Worm (Caenorhabditis elegans) whole organism, L3 larva: ENCODE data around the gene F58F6.5.

Experiments
- ceh-16 ChIP-seq: sonication (generic microtip); optimal IDR thresholded peaks from 2 replicates; lab custom pipeline; 2017; ENCODE audit warnings: missing biosample characterization, missing genetic modification characterization
- egl-27 ChIP-seq: sonication (generic microtip); optimal IDR thresholded peaks from 4 replicates; lab custom pipeline; 2017; ENCODE audit warnings: missing biosample characterization, missing genetic modification reagents, missing genetic modification characterization
- elt-3 ChIP-seq, 3 experiments: fragments of 150-350 bp in 1 of 3; sonication (generic microtip) in 2 of 3; optimal IDR thresholded peaks; 2 replicates in 2 of 3; 4 replicates in 1 of 3; lab custom pipeline; 2014 to 2017; ENCODE audit warnings: missing biosample characterization in 3 of 3, missing genetic modification characterization in 3 of 3
- mdl-1 ChIP-seq: fragments of 150-350 bp; optimal IDR thresholded peaks from 2 replicates; lab custom pipeline; 2014; ENCODE audit warnings: missing biosample characterization, missing genetic modification characterization
- nhr-12 ChIP-seq: fragments of 150-350 bp; optimal IDR thresholded peaks from 2 replicates; lab custom pipeline; 2014; ENCODE audit warnings: missing biosample characterization, missing genetic modification characterization
- nhr-237 ChIP-seq: fragments of 150-350 bp; optimal IDR thresholded peaks from 2 replicates; lab custom pipeline; 2014; ENCODE audit warnings: missing biosample characterization, missing genetic modification characterization
- nhr-28 ChIP-seq: fragments of 150-350 bp; optimal IDR thresholded peaks from 2 replicates; lab custom pipeline; 2014; ENCODE audit warnings: missing biosample characterization, missing genetic modification characterization
- sea-2 ChIP-seq: fragments of 150-350 bp; sonication (generic microtip); optimal IDR thresholded peaks from 4 replicates; lab custom pipeline; 2014; ENCODE audit warnings: missing biosample characterization, missing genetic modification reagents, missing genetic modification characterization
- unc-62 ChIP-seq: fragments of 150-350 bp; sonication (generic microtip); optimal IDR thresholded peaks from 4 replicates; lab custom pipeline; 2014; ENCODE audit warnings: missing biosample characterization, missing genetic modification reagents, missing genetic modification characterization

DNA sequence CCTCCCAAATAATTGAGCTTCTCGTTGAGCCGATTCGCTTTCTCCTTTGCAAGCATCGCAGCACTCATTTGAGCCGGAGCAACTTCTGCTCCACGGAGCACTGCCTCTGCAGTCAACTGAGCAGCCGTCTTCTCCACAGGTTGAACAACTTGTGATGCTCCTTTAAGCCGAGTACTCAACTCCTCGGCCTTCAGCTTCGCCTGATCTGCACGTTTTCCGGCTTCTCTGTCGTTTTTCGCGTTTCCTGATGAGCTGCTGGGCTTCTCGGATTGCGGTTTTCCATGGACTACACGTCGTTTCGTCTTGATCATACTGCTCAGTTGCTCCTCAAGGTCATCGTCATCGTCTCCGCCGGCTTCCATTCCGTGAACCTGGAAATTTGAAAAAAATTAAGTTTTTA is 44.5 kb upstream of the F58F6.5 start:
- TF ChIP-seq nhr-12 (tag; lab: Kevin White, UChicago): no peak
- TF ChIP-seq unc-62 (GFP tag; lab: Kevin White, UChicago): no peak
- TF ChIP-seq elt-3 (tag; optimal IDR thresholded peaks at IDR 0.05; lab: Kevin White, UChicago): no peak
- TF ChIP-seq nhr-237 (tag; lab: Kevin White, UChicago): no peak
- no peak for TF ChIP-seq egl-27 (tag; lab: Kevin White, UChicago)
- no peak for TF ChIP-seq mdl-1 (tag; lab: Kevin White, UChicago)
- TF ChIP-seq sea-2 (GFP tag; lab: Kevin White, UChicago): no peak
- TF ChIP-seq ceh-16 (tag; lab: Kevin White, UChicago): no peak
- TF ChIP-seq nhr-28 (tag; lab: Kevin White, UChicago): no peak
